Worm (Caenorhabditis elegans) whole organism, L4 larva: Measurements from ENCODE around the gene nhr-124.

Source experiments
- F26F4.8 ChIP-seq: fragments of 200-800 bp; sonication (Bioruptor generic); conservative IDR thresholded peaks from 2 replicates; pipeline ENCODE4 v1.3.6; 2022; ENCODE audit warnings: missing genetic modification characterization, missing compliant biosample characterization
- F37D6.2 ChIP-seq: sonication (generic microtip); optimal IDR thresholded peaks from 2 replicates; lab custom pipeline; 2016; ENCODE audit warnings: mild to moderate bottlenecking, missing genetic modification characterization, missing compliant biosample characterization
- F49E8.2 ChIP-seq: sonication (generic microtip); optimal IDR thresholded peaks from 2 replicates; lab custom pipeline; 2016; ENCODE audit warnings: missing compliant biosample characterization, mild to moderate bottlenecking, missing genetic modification characterization, borderline replicate concordance
- R02D3.7 ChIP-seq: fragments of 150-350 bp; sonication (generic microtip); optimal IDR thresholded peaks from 3 replicates; lab custom pipeline; 2014; ENCODE audit warnings: missing biosample characterization, missing genetic modification characterization
- Y105C5A.15 ChIP-seq: fragments of 200-800 bp; sonication (Bioruptor generic); IDR thresholded peaks from 2 replicates; pipeline ENCODE4 v1.3.6; 2022; ENCODE audit warnings: missing genetic modification characterization, missing compliant biosample characterization
- Y5F2A.4 ChIP-seq: fragments of 200-800 bp; sonication (Bioruptor generic); optimal IDR thresholded peaks from 2 replicates; lab custom pipeline; 2018; ENCODE audit warnings: mild to moderate bottlenecking, missing genetic modification characterization, missing compliant biosample characterization
- ZK546.5 ChIP-seq, 2 experiments: sonication (generic microtip); optimal IDR thresholded peaks; 2 replicates each; lab custom pipeline; 2017; ENCODE audit warnings: missing biosample characterization in 2 of 2, missing genetic modification characterization in 2 of 2
- aha-1 ChIP-seq: fragments of 150-350 bp; peaks from one replicate; lab custom pipeline; 2014; ENCODE audit warnings: missing biosample characterization, missing genetic modification characterization
- ama-1 ChIP-seq: fragments of 150-350 bp; optimal IDR thresholded peaks from 2 replicates; lab custom pipeline; 2014; ENCODE audit warnings: inconsistent platforms, mixed read lengths
- ctbp-1 ChIP-seq: fragments of 200-800 bp; sonication (Bioruptor generic); IDR thresholded peaks from 2 replicates; pipeline ENCODE4 v1.3.6; 2022; ENCODE audit warnings: missing genetic modification reagents, missing genetic modification characterization, missing compliant biosample characterization
- daf-16 ChIP-seq, 3 experiments: sonication (generic microtip); optimal IDR thresholded peaks; 2 replicates each; lab custom pipeline; 2016 to 2017; ENCODE audit warnings: missing genetic modification characterization in 3 of 3, missing genetic modification reagents in 3 of 3, mild to moderate bottlenecking in 2 of 3, missing compliant biosample characterization in 2 of 3, missing biosample characterization in 1 of 3, moderate library complexity in 1 of 3
- daf-19 ChIP-seq: fragments of 200-800 bp; sonication (Bioruptor generic); conservative IDR thresholded peaks from 2 replicates; pipeline ENCODE4 v1.3.6; 2022; ENCODE audit warnings: missing genetic modification characterization, missing compliant biosample characterization
- duxl-1 ChIP-seq: sonication (generic microtip); optimal IDR thresholded peaks from 2 replicates; lab custom pipeline; 2016; ENCODE audit warnings: mild to moderate bottlenecking, missing genetic modification characterization, moderate library complexity, missing compliant biosample characterization; ENCODE audit not compliant: poor library complexity
- dve-1 ChIP-seq: sonication (generic microtip); optimal IDR thresholded peaks from 2 replicates; lab custom pipeline; 2017; ENCODE audit warnings: antibody characterized with exemption, mild to moderate bottlenecking, missing genetic modification characterization, missing compliant biosample characterization; ENCODE audit not compliant: insufficient read depth
- egl-43 ChIP-seq: fragments of 200-800 bp; sonication (Bioruptor generic); IDR thresholded peaks from 2 replicates; pipeline ENCODE4 v1.3.6; 2022; ENCODE audit warnings: missing genetic modification reagents, missing genetic modification characterization, missing compliant biosample characterization
- fkh-10 ChIP-seq: fragments of 150-350 bp; optimal IDR thresholded peaks from 2 replicates; lab custom pipeline; 2014; ENCODE audit warnings: missing biosample characterization, missing genetic modification reagents, missing genetic modification characterization
- hmg-1.1 ChIP-seq: fragments of 200-800 bp; sonication (Bioruptor generic); IDR thresholded peaks from 2 replicates; pipeline ENCODE4 v1.3.6; 2022; ENCODE audit warnings: missing genetic modification reagents, missing genetic modification characterization, missing compliant biosample characterization
- jun-1 ChIP-seq: fragments of 150-350 bp; optimal IDR thresholded peaks from 2 replicates; lab custom pipeline; 2014; ENCODE audit warnings: missing biosample characterization, missing genetic modification reagents, missing genetic modification characterization
- lin-13 ChIP-seq: fragments of 150-350 bp; optimal IDR thresholded peaks from 2 replicates; lab custom pipeline; 2014; ENCODE audit warnings: missing biosample characterization, missing genetic modification reagents, missing genetic modification characterization
- lin-15B ChIP-seq: fragments of 150-350 bp; sonication (generic microtip); optimal IDR thresholded peaks from 3 replicates; lab custom pipeline; 2014; ENCODE audit warnings: missing biosample characterization, missing genetic modification characterization
- lir-3 ChIP-seq: sonication (generic microtip); optimal IDR thresholded peaks from 2 replicates; lab custom pipeline; 2016; ENCODE audit warnings: mild to moderate bottlenecking, missing genetic modification characterization, missing compliant biosample characterization
- lsy-2 ChIP-seq, 2 experiments: fragments of 150-350 bp in 1 of 2; sonication (generic microtip) in 1 of 2; optimal IDR thresholded peaks; 2 replicates each; lab custom pipeline; 2014 to 2017; ENCODE audit warnings: missing biosample characterization in 2 of 2, missing genetic modification characterization in 2 of 2
- mdl-1 ChIP-seq, 2 experiments: fragments of 150-350 bp in 1 of 2; sonication (generic microtip) in 1 of 2; optimal IDR thresholded peaks; 2 replicates each; lab custom pipeline; 2014 to 2017; ENCODE audit warnings: missing biosample characterization in 2 of 2, missing genetic modification characterization in 2 of 2
- mes-2 ChIP-seq: sonication (generic microtip); optimal IDR thresholded peaks from 2 replicates; lab custom pipeline; 2016; ENCODE audit warnings: missing genotype, mild to moderate bottlenecking, missing genetic modification characterization, missing compliant biosample characterization; ENCODE audit not compliant: poor library complexity, severe bottlenecking
- nhr-102 ChIP-seq: sonication (generic microtip); optimal IDR thresholded peaks from 2 replicates; lab custom pipeline; 2016; ENCODE audit warnings: mild to moderate bottlenecking, missing genetic modification characterization, moderate library complexity, missing compliant biosample characterization
- nhr-11 ChIP-seq: fragments of 150-350 bp; optimal IDR thresholded peaks from 2 replicates; lab custom pipeline; 2014; ENCODE audit warnings: missing biosample characterization, missing genetic modification characterization
- nhr-111 ChIP-seq: fragments of 200-800 bp; sonication (Bioruptor generic); optimal IDR thresholded peaks from 2 replicates; lab custom pipeline; 2018; ENCODE audit warnings: mild to moderate bottlenecking, missing genetic modification characterization, missing compliant biosample characterization
- nhr-41 ChIP-seq: fragments of 200-800 bp; sonication (Bioruptor generic); IDR thresholded peaks from 2 replicates; pipeline ENCODE4 v1.3.6; 2022; ENCODE audit warnings: missing genetic modification reagents, missing genetic modification characterization, missing compliant biosample characterization
- nhr-48 ChIP-seq: sonication (generic microtip); optimal IDR thresholded peaks from 2 replicates; lab custom pipeline; 2016; ENCODE audit warnings: mild to moderate bottlenecking, missing genetic modification characterization, missing compliant biosample characterization
- nhr-76 ChIP-seq: fragments of 150-350 bp; optimal IDR thresholded peaks from 2 replicates; lab custom pipeline; 2014; ENCODE audit warnings: missing biosample characterization, missing genetic modification characterization
- zag-1 ChIP-seq: fragments of 150-350 bp; optimal IDR thresholded peaks from 2 replicates; lab custom pipeline; 2014; ENCODE audit warnings: missing biosample characterization, missing genetic modification characterization
- zip-11 ChIP-seq: fragments of 200-800 bp; sonication (Bioruptor generic); IDR thresholded peaks from 2 replicates; pipeline ENCODE4 v1.3.6; 2022; ENCODE audit warnings: missing genetic modification characterization, missing compliant biosample characterization
- ztf-7 ChIP-seq: fragments of 150-350 bp; optimal IDR thresholded peaks from 2 replicates; lab custom pipeline; 2014; ENCODE audit warnings: missing biosample characterization, missing genetic modification characterization

Gene nhr-124

ce11 chrV:3884550-3884949, 1.5 kb downstream of the nhr-124 start:
- TF ChIP-seq ztf-7 (tag; lab: Kevin White, UChicago) (no peak), aha-1 (peak; percentile 90), F26F4.8 (GFP tag; lab: Robert Waterston, UW) (no peak), zag-1 (tag; lab: Kevin White, UChicago) (no peak)

- TF ChIP-seq R02D3.7 (tag; lab: Kevin White, UChicago) (no peak), ctbp-1 (no peak), lin-13 (GFP tag; lab: Kevin White, UChicago) (no peak), nhr-111 (GFP tag; lab: Kevin White, UChicago) (no peak), nhr-102 (tag; lab: Kevin White, UChicago) (no peak), nhr-41 (no peak), zag-1 (tag; lab: Kevin White, UChicago) (no peak), daf-16 (GFP tag; optimal IDR thresholded peaks at IDR 0.05; lab: Kevin White, UChicago) (no peak), daf-16 (tag; optimal IDR thresholded peaks at IDR 0.05; lab: Kevin White, UChicago) (no peak), lsy-2 (tag; optimal IDR thresholded peaks at IDR 0.05; lab: Kevin White, UChicago) (no peak), mdl-1 (tag; optimal IDR thresholded peaks at IDR 0.05; lab: Kevin White, UChicago) (no peak), F49E8.2 (tag; lab: Kevin White, UChicago) (no peak), zip-11 (GFP tag; lab: Robert Waterston, UW) (no peak), nhr-76 (no peak), ZK546.5 (tag; optimal IDR thresholded peaks at IDR 0.05; lab: Kevin White, UChicago) (no peak), egl-43 (GFP tag; lab: Robert Waterston, UW) (no peak), lin-15B (tag; lab: Kevin White, UChicago) (no peak), daf-19 (GFP tag; lab: Robert Waterston, UW) (no peak), hmg-1.1 (GFP tag; lab: Robert Waterston, UW) (no peak), fkh-10 (no peak), jun-1 (tag; lab: Kevin White, UChicago) (no peak)
These were observed 7.8 kb downstream of the nhr-124 start, which contains the start of gene nhr-159 for ce11 chrV:3878223-3878622. nhr-159 (minus strand) TSS chrV:3878323.

ce11 chrV:3877242-3877641, 8.8 kb downstream of the nhr-124 start:
- TF ChIP-seq Y5F2A.4 (GFP tag; lab: Kevin White, UChicago): no peak
- TF ChIP-seq Y105C5A.15 (GFP tag; lab: Robert Waterston, UW): no peak
- TF ChIP-seq nhr-102 (tag; lab: Kevin White, UChicago): no peak
- no peak for TF ChIP-seq mes-2 (tag; lab: Kevin White, UChicago)
- TF ChIP-seq nhr-48 (tag; lab: Kevin White, UChicago): no peak
- TF ChIP-seq lir-3 (tag; lab: Kevin White, UChicago): no peak
- TF ChIP-seq, all 104 proteins: peak for 0

- TF ChIP-seq F49E8.2 (tag; lab: Kevin White, UChicago): no peak
- no peak for TF ChIP-seq ama-1 (lab: Kevin White, UChicago)
- peak; percentile 6 for TF ChIP-seq nhr-11 (tag; lab: Kevin White, UChicago)
- TF ChIP-seq aha-1: peak; percentile 42
- peak; percentile 8 for TF ChIP-seq F37D6.2
- peak; percentile 13 for TF ChIP-seq nhr-48 (tag; lab: Kevin White, UChicago)
These were observed 11.8 kb downstream of the nhr-124 start, which contains the start of gene nhr-158 for ce11 chrV:3874102-3874744. nhr-158 (minus strand) TSS chrV:3874152.

ce11 chrV:3870359-3870758, 15.6 kb downstream of the nhr-124 start:
- TF ChIP-seq nhr-11 (tag; lab: Kevin White, UChicago) (peak; percentile 87), aha-1 (peak; percentile 59), lsy-2 (tag; optimal IDR thresholded peaks at IDR 0.05; lab: Kevin White, UChicago) (peak in 1 of 2 experiments; percentile 1), nhr-41 (no peak), duxl-1 (tag; lab: Kevin White, UChicago) (no peak), dve-1 (tag; lab: Kevin White, UChicago) (no peak)
